Worm (Caenorhabditis elegans): ENCODE measurements around the gene W03C9.8.

The W03C9.8 gene

DNA sequence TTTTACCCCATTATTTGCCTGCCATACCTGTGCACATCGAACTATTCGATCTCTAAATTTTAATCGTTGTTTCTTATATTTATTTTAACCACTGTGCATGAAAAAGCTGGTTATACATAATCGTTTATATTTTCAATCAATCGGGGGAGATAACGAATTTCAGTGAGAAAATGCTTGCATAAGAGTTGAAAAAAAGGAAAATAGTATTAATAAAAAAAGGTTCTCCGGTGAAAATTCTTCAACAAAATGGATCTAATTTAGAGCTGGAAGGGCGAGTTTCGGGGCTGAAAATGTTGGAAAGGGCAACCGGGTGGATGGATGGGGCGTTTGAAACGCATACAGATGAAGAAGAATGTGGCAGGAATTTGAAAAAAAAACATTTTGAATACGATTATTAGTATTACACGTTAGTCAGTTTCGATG is 31.0 kb upstream of the W03C9.8 start (continued):
- TF ChIP-seq Y48G9A.11 (GFP tag; IDR thresholded peaks at IDR 0.05) (peak; percentile 66), T26A8.4 (GFP tag; IDR thresholded peaks at IDR 0.05) (0 out of 2 replicates have a peak, but pooled peaks have one; percentile 33), mxl-2 (GFP tag; conservative IDR thresholded peaks at IDR 0.05) (no peak), F26F4.8 (GFP tag; conservative IDR thresholded peaks at IDR 0.05) (peak; percentile 72; the same call in 1 of the 2 replicates), lin-15B (tag; optimal IDR thresholded peaks at IDR 0.05) (no peak), aly-2 (tag; optimal IDR thresholded peaks at IDR 0.05) (peak; percentile 51), arid-1 (GFP tag; conservative IDR thresholded peaks at IDR 0.05) (peak; percentile 73), nhr-77 (tag; optimal IDR thresholded peaks at IDR 0.05) (no peak), dmd-9 (GFP tag; IDR thresholded peaks at IDR 0.05) (no peak), nhr-76 (tag; optimal IDR thresholded peaks at IDR 0.05) (no peak), tra-1 (GFP tag; IDR thresholded peaks at IDR 0.05) (0 out of 2 replicates have a peak, but pooled peaks have one; percentile 23), rbr-2 (tag; optimal IDR thresholded peaks at IDR 0.05) (no peak), ceh-20 (GFP tag; IDR thresholded peaks at IDR 0.05) (no peak), Y105C5A.15 (GFP tag; IDR thresholded peaks at IDR 0.05) (peak; percentile 89; the same call in 1 of the 2 replicates), unc-62 (GFP tag; optimal IDR thresholded peaks at IDR 0.05 in 1 of 2) (peak in 1 of 2 experiments; percentile 71), unc-62 (tag; optimal IDR thresholded peaks at IDR 0.05) (no peak), mdt-29 (GFP tag; IDR thresholded peaks at IDR 0.05) (0 out of 2 replicates have a peak, but pooled peaks have one; percentile 11), ZK546.5 (tag; optimal IDR thresholded peaks at IDR 0.05) (no peak), hmg-1.1 (GFP tag; IDR thresholded peaks at IDR 0.05) (no peak)

DNA sequence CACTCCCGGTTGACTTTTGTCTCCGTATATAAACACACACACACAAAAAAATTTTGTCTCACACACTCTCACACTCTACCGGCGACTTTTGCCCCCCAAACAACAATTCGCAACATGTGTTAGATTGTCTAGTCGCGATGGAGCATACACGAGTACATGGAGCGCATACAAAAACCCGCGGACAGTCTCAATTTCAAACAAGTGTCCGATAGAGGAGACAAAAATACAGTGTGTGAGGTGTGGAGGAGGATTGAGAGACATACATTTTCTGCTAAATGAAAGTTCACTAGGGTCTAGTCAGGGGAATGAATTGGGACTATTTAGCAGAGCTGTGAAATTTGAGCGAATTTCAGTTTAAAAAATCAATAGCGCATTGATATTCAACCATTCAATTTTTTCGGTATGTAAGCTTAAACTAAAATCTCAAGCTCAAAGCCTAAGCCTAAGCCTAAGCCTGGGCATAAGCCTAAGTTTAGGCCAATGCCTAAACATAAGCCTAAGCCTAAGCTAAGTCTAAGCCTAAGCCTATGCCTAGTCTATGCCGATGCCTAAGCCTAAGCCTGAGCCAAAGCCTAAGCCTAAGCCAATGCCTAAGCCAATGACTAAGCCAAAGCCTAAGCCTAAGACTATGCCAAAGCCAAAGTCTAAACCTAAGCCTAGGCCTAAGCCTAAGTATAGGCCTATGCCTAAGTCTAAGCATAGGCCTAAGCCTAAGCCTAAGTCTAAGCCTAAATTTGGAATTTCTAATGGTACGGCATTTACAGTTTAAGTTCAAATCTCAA is 25.6 kb upstream of the W03C9.8 start:
- no peak for TF ChIP-seq F26F4.8 (GFP tag; conservative IDR thresholded peaks at IDR 0.05)
- peak; percentile 93 for TF ChIP-seq aha-1 (tag)

DNA sequence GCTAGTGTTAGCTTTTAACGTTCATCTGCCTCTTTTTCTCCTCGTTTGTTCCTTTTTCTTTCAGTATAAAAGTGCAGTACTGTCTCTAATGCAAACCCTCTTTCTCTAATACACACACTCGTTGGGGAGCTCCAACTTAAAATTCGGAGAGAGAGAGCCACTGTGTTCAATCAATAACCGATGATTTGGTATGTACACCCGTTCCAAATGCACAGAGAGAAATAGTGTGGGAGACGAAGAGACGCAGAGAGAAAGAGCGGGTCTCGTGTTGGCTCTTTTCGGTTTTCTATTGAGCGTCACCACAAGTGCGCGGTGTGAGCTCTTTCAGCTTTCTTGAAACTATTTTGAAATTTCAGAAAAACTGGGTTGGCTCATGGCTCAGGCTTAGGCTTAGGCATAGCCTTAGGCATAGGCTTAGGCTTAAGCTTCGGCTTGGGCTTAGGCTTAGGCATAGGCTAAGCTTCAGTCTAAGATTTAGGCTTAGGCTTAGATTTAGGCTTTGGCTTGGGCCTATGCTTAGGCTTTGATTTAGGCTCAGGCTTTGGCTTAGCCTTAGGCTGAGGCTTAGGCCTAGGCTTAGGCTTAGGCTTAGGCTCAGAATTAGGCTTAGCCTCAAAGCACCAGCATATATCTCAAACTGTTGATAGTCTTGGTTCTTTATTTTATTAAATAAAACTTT is 24.8 kb upstream of the W03C9.8 start:
- TF ChIP-seq mxl-2 (GFP tag; conservative IDR thresholded peaks at IDR 0.05) (no peak), daf-16 (GFP tag; optimal IDR thresholded peaks at IDR 0.05) (no peak), daf-16 (tag; optimal IDR thresholded peaks at IDR 0.05) (no peak), rbr-2 (tag; optimal IDR thresholded peaks at IDR 0.05) (no peak), lin-15B (tag; optimal IDR thresholded peaks at IDR 0.05) (no peak), hmg-1.1 (GFP tag; IDR thresholded peaks at IDR 0.05) (no peak), madf-9 (GFP tag; conservative IDR thresholded peaks at IDR 0.05) (0 out of 2 replicates have a peak, but pooled peaks have one; percentile 17), php-3 (GFP tag; IDR thresholded peaks at IDR 0.05) (no peak)

DNA sequence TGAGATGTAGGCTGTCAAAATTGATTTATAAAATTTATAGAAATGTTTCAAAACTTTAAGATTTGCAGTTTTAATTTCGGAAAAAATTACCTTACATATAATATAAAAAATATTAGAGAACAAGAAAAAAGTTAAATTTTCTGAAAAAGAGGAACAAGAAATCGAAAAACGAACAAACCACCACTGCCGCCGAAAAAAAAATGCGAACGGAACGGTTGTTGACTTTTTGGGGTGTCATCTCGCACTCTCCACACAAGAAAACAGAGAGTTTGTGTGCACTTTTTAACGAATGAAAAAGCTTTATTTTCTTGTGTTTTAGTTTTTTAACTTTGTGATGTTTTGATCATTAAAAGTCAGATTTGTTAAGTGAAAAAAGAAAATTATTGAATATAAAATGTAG is 23.4 kb upstream of the W03C9.8 start:
- peak; percentile 87 for TF ChIP-seq aha-1 (tag)
- TF ChIP-seq ztf-11 (tag; optimal IDR thresholded peaks at IDR 0.05): no peak
- TF ChIP-seq ztf-7 (tag; optimal IDR thresholded peaks at IDR 0.05): no peak
- TF ChIP-seq pha-4 (GFP tag; IDR thresholded peaks at IDR 0.05): no peak
- peak; percentile 27 for TF ChIP-seq pha-4 (tag; optimal IDR thresholded peaks at IDR 0.05)
- TF ChIP-seq spr-1 (tag; optimal IDR thresholded peaks at IDR 0.05): no peak
- peak in 1 of 2 experiments; percentile 12 for TF ChIP-seq unc-62 (GFP tag; optimal IDR thresholded peaks at IDR 0.05 in 1 of 2)
- TF ChIP-seq unc-62 (tag; optimal IDR thresholded peaks at IDR 0.05): no peak
- no peak for TF ChIP-seq nhr-111 (GFP tag; optimal IDR thresholded peaks at IDR 0.05)

DNA sequence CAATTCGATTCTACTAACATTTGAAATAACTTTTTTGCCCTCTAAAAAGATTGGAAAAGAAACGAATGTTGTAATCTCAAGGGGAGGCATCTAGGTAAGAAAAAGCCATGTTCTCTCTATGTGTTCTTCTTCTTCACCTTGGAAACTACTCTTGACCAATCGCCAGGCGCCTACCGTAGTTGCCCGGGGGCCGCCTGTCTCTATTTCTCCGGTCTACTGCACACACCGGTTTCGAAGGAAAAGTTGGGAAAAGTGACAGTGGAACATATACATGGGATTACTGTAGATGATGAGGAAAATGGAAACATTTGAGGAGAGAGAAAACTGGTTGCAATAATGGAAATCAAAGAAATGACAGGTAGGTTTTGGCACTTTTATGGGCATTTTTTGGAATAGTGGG is 22.1 kb upstream of the W03C9.8 start:
- TF ChIP-seq rbr-2 (tag; optimal IDR thresholded peaks at IDR 0.05): no peak
- no peak for TF ChIP-seq zfp-2 (tag; optimal IDR thresholded peaks at IDR 0.05)
- TF ChIP-seq lin-38 (GFP tag; IDR thresholded peaks at IDR 0.05): no peak
- peak in 1 of 2 experiments; percentile 85 for TF ChIP-seq lsy-2 (tag; optimal IDR thresholded peaks at IDR 0.05)
- no peak for TF ChIP-seq daf-16 (GFP tag; optimal IDR thresholded peaks at IDR 0.05)
- TF ChIP-seq daf-16 (tag; optimal IDR thresholded peaks at IDR 0.05): no peak
- no peak for TF ChIP-seq saeg-2 (GFP tag; IDR thresholded peaks at IDR 0.05)
- TF ChIP-seq hmg-1.1 (GFP tag; IDR thresholded peaks at IDR 0.05): no peak
- TF ChIP-seq F44E2.7 (GFP tag; IDR thresholded peaks at IDR 0.05): no peak
- no peak for TF ChIP-seq aha-1 (tag)
- no peak for TF ChIP-seq nhr-11 (tag; optimal IDR thresholded peaks at IDR 0.05)
- TF ChIP-seq nhr-25 (tag; optimal IDR thresholded peaks at IDR 0.05; ENCODE audit: borderline replicate concordance, insufficient read depth): peak; percentile 33
- no peak for TF ChIP-seq nhr-76 (tag; optimal IDR thresholded peaks at IDR 0.05)
- no peak for TF ChIP-seq T26A8.4 (GFP tag; IDR thresholded peaks at IDR 0.05)
